Fruit fly (Drosophila melanogaster): ENCODE results near the gene Tgs1.

Gene Tgs1

DNA sequence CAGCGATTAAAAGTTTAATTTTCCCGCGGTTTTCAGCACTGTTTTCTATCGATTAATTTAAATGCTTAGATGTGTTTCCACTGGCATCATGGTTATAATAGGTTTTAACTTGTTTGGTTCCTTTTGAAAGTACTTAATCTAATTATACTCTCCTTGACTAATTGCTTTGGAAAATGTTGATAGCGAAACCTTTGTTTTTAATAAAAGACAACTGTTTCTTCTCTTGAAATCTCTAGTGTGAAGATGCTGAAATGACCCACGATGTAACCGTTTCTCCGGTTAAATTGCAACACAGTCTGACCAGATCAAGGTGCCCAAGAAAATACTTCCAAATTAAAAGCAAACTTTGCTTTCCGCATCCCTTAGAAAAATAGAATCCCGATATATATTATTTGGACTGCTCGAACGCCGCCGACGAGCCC lies 43.6 kb downstream of the Tgs1 start, which contains the start of gene Dlc90F (continued):
- peak; percentile 40 for TF ChIP-seq lbe (GFP tag; optimal IDR thresholded peaks at IDR 0.05)
- peak; percentile 53 for TF ChIP-seq sens-2 (GFP tag; IDR thresholded peaks at IDR 0.05)
- peak; percentile 57; the same call in 1 of the 2 replicates for TF ChIP-seq Ada2b (GFP tag; IDR thresholded peaks at IDR 0.05)
- TF ChIP-seq CG6765 (GFP tag; optimal IDR thresholded peaks at IDR 0.05): no peak
- peak; percentile 1 for TF ChIP-seq CG3065 (GFP tag; optimal IDR thresholded peaks at IDR 0.05)
- peak; percentile 62 for TF ChIP-seq ERR (GFP tag; optimal IDR thresholded peaks at IDR 0.05)
- TF ChIP-seq CG12236 (GFP tag; optimal IDR thresholded peaks at IDR 0.05): peak; percentile 19
- TF ChIP-seq CoRest (tag; optimal IDR thresholded peaks at IDR 0.05): peak; percentile 90
- TF ChIP-seq ken (GFP tag; IDR thresholded peaks at IDR 0.05): peak; percentile 86
- peak; percentile 61 for TF ChIP-seq Elba2 (GFP tag; optimal IDR thresholded peaks at IDR 0.05)
- TF ChIP-seq Lim3 (GFP tag; IDR thresholded peaks at IDR 0.05): peak; percentile 53; the same call in 1 of the 2 replicates
- TF ChIP-seq Xrp1 (GFP tag; IDR thresholded peaks at IDR 0.05): peak; percentile 82
- TF ChIP-seq oc (tag; optimal IDR thresholded peaks at IDR 0.05): no peak
- peak; percentile 60 for TF ChIP-seq Max (GFP tag; optimal IDR thresholded peaks at IDR 0.05)
- TF ChIP-seq dmrt99B (tag; optimal IDR thresholded peaks at IDR 0.05): peak; percentile 71
- TF ChIP-seq abd-A (tag; optimal IDR thresholded peaks at IDR 0.05): peak; percentile 49
- no peak for TF ChIP-seq zen2 (GFP tag; IDR thresholded peaks at IDR 0.05; ENCODE audit: partially characterized antibody)
- TF ChIP-seq Awh (GFP tag; IDR thresholded peaks at IDR 0.05): peak; percentile 69; the same call in 1 of the 2 replicates
- TF ChIP-seq CG10321 (GFP tag; IDR thresholded peaks at IDR 0.05): peak; percentile 23; the same call in 1 of the 2 replicates
- no peak for TF ChIP-seq pan (optimal IDR thresholded peaks at IDR 0.05)
- TF ChIP-seq pan (GFP tag; optimal IDR thresholded peaks at IDR 0.05 in 1 of 2, IDR thresholded peaks at IDR 0.05 in 1 of 2): peak in 1 of 2 experiments; percentile 81
- TF ChIP-seq CG42726 (GFP tag; IDR thresholded peaks at IDR 0.05; ENCODE audit: partially characterized antibody): no peak
- no peak for TF ChIP-seq CG8478 (optimal IDR thresholded peaks at IDR 0.05)
- peak; percentile 77 for TF ChIP-seq slp2 (GFP tag; optimal IDR thresholded peaks at IDR 0.05)
- TF ChIP-seq Sin3A (optimal IDR thresholded peaks at IDR 0.05): peak; percentile 99
- peak; percentile 20 for TF ChIP-seq CG4617 (GFP tag; optimal IDR thresholded peaks at IDR 0.05; ENCODE audit: borderline replicate concordance)
- TF ChIP-seq CG10565 (GFP tag; optimal IDR thresholded peaks at IDR 0.05): no peak
- TF ChIP-seq CG12219 (GFP tag; optimal IDR thresholded peaks at IDR 0.05): no peak
- peak; percentile 89 for TF ChIP-seq CG14710 (tag; optimal IDR thresholded peaks at IDR 0.05)
- no peak for TF ChIP-seq Sox100B (GFP tag; optimal IDR thresholded peaks at IDR 0.05)
- peak; percentile 38 for TF ChIP-seq Six4 (GFP tag; optimal IDR thresholded peaks at IDR 0.05)
- no peak for TF ChIP-seq Dip2 (GFP tag; IDR thresholded peaks at IDR 0.05)
- peak; percentile 74 for TF ChIP-seq Sox102F (GFP tag; optimal IDR thresholded peaks at IDR 0.05)
- TF ChIP-seq fd102C (GFP tag; optimal IDR thresholded peaks at IDR 0.05): no peak
- TF ChIP-seq MTF-1 (GFP tag; optimal IDR thresholded peaks at IDR 0.05; ENCODE audit: borderline replicate concordance): no peak
- TF ChIP-seq pum (GFP tag; optimal IDR thresholded peaks at IDR 0.05): peak; percentile 77
- TF ChIP-seq amos (GFP tag; IDR thresholded peaks at IDR 0.05; ENCODE audit: partially characterized antibody): 0 out of 2 replicates have a peak, but pooled peaks have one; percentile 47
- TF ChIP-seq fd64A (GFP tag; optimal IDR thresholded peaks at IDR 0.05): no peak
- peak; percentile 67 for TF ChIP-seq pb (GFP tag; optimal IDR thresholded peaks at IDR 0.05)
- peak in 1 of 2 experiments; percentile 44 for TF ChIP-seq crp (GFP tag; optimal IDR thresholded peaks at IDR 0.05)
- 0 out of 2 replicates have a peak, but pooled peaks have one; percentile 27 for TF ChIP-seq aop (GFP tag; IDR thresholded peaks at IDR 0.05)
- peak; percentile 92 for TF ChIP-seq slbo (GFP tag; IDR thresholded peaks at IDR 0.05)
- peak; percentile 60 for TF ChIP-seq CG13894 (tag; optimal IDR thresholded peaks at IDR 0.05)
- peak; percentile 84 for TF ChIP-seq Chrac-16 (GFP tag; optimal IDR thresholded peaks at IDR 0.05)
- peak; percentile 68 for TF ChIP-seq al (GFP tag; IDR thresholded peaks at IDR 0.05)
- TF ChIP-seq C15 (GFP tag; IDR thresholded peaks at IDR 0.05): 0 out of 3 replicates have a peak, but pooled peaks have one; percentile 58
- TF ChIP-seq CG9215 (GFP tag; IDR thresholded peaks at IDR 0.05): peak; percentile 82
- peak; percentile 82 for TF ChIP-seq CG11247 (GFP tag; IDR thresholded peaks at IDR 0.05)
- TF ChIP-seq CG1792 (GFP tag; optimal IDR thresholded peaks at IDR 0.05): peak; percentile 51
- peak; percentile 82 for TF ChIP-seq grau (tag; optimal IDR thresholded peaks at IDR 0.05)
- TF ChIP-seq jumu (GFP tag; optimal IDR thresholded peaks at IDR 0.05): peak; percentile 78
